Fruit fly (Drosophila melanogaster): ENCODE measurements around the gene CG31778.

CG31778 gene

DNA sequence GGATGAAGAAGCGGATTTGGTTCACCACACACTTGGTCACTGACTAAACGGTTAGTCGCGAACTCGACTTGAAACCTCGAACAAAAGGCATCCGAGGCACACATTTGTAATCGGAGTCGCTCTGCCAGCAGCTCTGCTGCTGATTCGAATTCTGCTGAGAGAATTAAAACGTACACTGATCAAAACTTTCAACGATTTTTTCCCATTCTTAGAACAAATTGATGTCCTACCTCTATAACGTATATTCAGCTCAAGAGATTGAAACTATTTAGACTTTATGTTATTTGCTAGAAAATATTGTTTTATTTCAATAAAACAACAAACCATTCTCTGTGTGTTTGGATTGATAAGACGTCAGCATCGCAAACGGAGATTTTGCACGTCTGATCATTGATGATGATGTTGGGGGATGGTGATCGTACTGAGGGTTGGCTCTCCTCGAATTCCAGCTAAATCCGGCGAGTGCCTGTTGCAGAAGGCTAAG lies at the start of gene CG31778:
CG31778 (minus strand) TSS at position 51 of the 484 bp plus-strand sequence.
- TF ChIP-seq CG8478 (optimal IDR thresholded peaks at IDR 0.05) (no peak), CTCF (optimal IDR thresholded peaks at IDR 0.05) (no peak)

DNA sequence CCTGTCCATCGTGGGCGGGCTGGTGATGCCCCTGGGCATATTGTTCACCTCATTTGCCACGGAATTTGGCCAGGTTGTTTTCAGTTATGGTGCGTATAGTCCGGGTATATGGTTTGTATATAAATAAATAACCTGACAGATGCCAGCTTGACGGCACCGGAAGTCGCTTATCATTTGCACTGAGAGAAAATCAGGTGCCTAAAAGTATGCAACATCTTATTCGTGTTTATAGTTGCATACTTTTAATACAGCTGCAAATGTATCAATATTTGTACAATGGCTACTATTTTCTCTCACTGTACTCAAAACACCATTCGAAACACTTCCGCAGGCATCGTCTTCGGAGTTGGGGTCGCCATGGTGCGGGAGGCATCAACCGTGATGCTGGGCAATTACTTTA lies 43.4 kb upstream of the CG31778 start:
- no peak for TF ChIP-seq CTCF (optimal IDR thresholded peaks at IDR 0.05)
- no peak for TF ChIP-seq CG8478 (optimal IDR thresholded peaks at IDR 0.05)

DNA sequence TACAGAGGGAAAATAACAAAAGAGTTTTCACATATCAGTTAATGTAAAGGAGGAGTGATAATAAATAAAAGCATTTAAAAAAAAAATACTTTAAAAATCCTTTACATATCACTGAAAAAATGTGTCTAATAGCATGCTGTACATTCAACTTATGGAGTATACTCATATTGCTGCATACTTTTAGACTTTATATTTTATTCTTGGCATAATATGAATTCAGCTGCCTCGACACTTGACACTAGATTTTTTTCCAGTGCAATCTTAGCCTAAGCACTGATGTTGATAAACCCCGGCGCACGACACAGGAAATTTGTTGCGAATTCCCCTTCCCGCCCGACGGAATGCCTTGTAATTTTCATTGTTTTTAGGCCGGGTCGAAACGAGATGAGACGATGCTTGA lies 35.2 kb upstream of the CG31778 start:
- TF ChIP-seq CTCF (optimal IDR thresholded peaks at IDR 0.05) (no peak), CG8478 (optimal IDR thresholded peaks at IDR 0.05) (no peak)

DNA sequence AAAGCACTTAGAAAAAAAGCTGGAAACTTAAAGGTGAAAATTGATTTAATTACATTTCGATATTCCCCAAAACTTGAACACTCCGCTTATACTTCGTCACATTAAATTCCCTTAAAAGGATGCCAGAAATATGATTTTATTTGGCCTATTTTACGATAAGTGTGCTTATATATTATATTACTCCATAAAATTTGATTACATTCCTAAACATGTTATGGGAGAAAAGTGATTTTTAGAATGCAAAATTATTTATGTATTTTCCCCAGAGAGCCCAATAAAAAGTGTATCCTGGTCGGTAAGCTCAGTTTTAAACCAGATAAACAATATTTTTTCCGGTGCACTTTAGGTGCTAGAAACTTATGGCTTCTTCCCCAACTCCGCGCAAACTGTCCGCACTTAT lies 32.4 kb upstream of the CG31778 start:
- no peak for TF ChIP-seq CTCF (optimal IDR thresholded peaks at IDR 0.05)
- no peak for TF ChIP-seq CG8478 (optimal IDR thresholded peaks at IDR 0.05)

DNA sequence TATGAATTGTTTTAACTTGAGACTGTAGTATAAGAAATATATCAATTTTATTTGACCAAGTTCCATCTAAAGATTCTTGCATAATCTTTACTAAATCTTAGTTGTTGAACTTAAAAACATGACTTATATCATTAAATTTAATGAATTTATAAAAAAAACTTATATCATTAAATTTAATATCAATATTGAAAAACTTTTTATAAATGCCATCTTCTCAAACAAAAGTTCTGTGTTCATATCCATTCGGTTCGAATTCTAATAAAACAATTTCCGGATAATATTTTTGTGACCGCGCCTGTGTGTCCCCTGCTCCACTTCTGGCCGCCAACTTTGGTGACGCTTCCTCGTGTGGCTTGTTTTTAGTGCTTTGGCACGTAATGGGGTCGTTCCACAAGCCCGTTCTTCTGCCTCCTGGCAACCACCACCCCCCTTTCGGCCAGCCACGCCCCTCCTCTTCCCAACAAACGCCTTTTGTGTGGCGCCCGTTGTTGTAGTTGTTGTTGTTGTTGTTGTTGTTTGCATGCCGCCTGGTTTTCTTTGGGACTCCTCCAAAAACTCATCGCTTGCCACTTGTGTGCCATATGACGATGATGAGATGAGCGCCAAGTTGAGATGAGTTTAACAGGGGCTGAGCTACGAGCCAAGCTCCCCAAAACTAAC lies 31.8 kb upstream of the CG31778 start:
- no peak for TF ChIP-seq CTCF (optimal IDR thresholded peaks at IDR 0.05)
- no peak for TF ChIP-seq CG8478 (optimal IDR thresholded peaks at IDR 0.05)

dm6 chr2L:3731055-3731454 lies 25.8 kb upstream of the CG31778 start:
- TF ChIP-seq CTCF (optimal IDR thresholded peaks at IDR 0.05) = no peak
- no peak for TF ChIP-seq CG8478 (optimal IDR thresholded peaks at IDR 0.05)

- TF ChIP-seq CG8478 (optimal IDR thresholded peaks at IDR 0.05) (no peak), CTCF (optimal IDR thresholded peaks at IDR 0.05) (no peak)
These were observed 25.1 kb upstream of the CG31778 start, which contains the start of gene CG10019 for dm6 chr2L:3730182-3730975. Gene CG10019 (plus strand): TSS chr2L:3730466.

- TF ChIP-seq CG8478 (optimal IDR thresholded peaks at IDR 0.05) = no peak
- TF ChIP-seq CTCF (optimal IDR thresholded peaks at IDR 0.05) = no peak
These were observed 24.3 kb upstream of the CG31778 start for dm6 chr2L:3729635-3730034.

DNA sequence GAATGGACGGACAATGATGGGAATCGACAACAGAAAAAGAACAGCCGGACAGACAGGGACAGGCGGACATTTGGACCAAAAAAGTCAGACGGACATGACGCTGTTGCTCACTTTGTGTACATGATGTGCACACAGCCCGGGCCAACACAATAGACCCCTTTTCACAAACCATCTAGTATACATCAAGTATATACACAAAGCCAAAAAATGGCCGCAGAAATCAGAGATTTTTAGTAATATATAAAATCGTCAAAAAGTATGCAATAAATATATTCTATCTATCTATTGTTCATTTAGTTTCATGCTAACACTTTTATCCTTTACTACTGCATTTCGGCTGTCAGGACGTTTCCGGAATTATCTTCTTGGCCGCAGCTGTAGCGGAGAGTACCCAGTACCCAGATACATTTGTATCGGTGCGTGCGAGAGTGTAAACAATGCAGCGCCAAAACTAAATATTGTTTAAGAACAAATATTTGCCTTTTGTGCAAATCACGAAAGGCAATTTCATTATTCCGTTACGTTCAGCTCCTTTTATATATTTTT lies 14.2 kb upstream of the CG31778 start:
- TF ChIP-seq CG8478 (optimal IDR thresholded peaks at IDR 0.05) (no peak), CTCF (optimal IDR thresholded peaks at IDR 0.05) (no peak)

DNA sequence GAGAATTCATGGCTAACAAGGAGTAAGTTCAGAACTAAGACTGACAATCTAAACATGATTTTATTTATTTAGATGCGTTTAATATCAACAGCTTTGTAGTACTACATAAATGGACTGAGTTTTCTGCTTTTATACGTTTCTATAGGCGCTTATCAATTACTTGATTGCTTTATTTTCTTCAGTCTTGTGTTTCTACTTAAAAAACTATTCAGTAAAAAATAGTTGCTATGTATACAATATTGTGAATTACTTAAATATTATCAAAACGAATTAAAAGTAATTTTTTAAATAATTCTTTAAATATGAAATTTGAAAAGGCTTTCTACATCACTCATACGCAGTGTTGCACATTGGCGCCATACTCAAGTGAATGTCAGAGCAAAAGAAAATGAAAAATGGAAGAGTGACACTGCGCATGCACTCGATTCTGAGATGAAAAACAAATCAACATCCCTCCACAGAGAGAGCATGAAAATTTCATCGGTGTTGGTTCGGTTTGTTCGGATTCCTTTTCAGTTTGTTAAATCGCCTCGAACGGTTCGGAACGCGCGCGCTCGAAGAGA lies 12.5 kb upstream of the CG31778 start, which contains the start of the genes lectin-24A and Shaw:
lectin-24A (minus strand) TSS at position 101 of the 563 bp plus-strand sequence.
Shaw (plus strand) TSS at position 513 of the 563 bp plus-strand sequence.
- TF ChIP-seq CG8478 (optimal IDR thresholded peaks at IDR 0.05) = no peak

DNA sequence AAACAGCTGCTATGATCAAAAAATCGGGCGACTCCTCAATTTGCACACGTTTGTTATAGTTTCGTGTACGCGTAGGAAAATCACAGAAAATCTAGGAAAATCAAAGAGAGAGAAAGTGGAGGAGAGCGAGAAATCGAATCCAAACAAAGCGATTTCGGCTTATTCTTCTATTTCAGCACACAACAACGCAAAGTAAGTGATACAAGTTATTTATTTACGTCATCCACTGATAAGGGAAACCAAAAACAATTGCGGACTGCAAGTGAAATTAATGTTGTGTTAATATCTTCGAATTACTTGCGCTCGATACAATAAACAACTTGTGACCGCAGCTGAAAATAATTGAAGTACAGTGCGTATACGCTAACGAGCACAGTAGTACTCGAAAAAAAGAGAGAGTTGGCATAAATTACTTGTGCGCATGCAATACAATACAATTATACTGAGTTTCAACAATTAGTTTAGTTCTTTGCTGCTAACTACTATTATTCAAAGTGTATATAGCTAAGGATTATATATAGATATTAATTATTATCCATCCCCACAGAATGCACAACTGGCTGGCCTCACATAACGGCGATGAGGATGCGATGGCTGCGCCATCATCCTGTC lies 8.4 kb upstream of the CG31778 start:
- no peak for TF ChIP-seq CG8478 (optimal IDR thresholded peaks at IDR 0.05)
- no peak for TF ChIP-seq CTCF (optimal IDR thresholded peaks at IDR 0.05)

- no peak for TF ChIP-seq CG8478 (optimal IDR thresholded peaks at IDR 0.05)
- TF ChIP-seq CTCF (optimal IDR thresholded peaks at IDR 0.05) = no peak
These were observed 7.7 kb upstream of the CG31778 start, which contains the start of the genes CG31955 and CG2818 for dm6 chr2L:3712949-3713416. Gene CG31955 (minus strand): TSS chr2L:3713105. Gene CG2818 (plus strand): TSS chr2L:3713360.

- TF ChIP-seq CTCF (optimal IDR thresholded peaks at IDR 0.05) = no peak
- no peak for TF ChIP-seq CG8478 (optimal IDR thresholded peaks at IDR 0.05)
These were observed 6.4 kb upstream of the CG31778 start, which contains the start of gene cutlet for dm6 chr2L:3711665-3712064. Gene cutlet (minus strand): TSS chr2L:3711748.

dm6 chr2L:3706963-3707362 lies 1.7 kb upstream of the CG31778 start, which contains the start of gene CG31777:
Gene CG31777 (minus strand): TSS chr2L:3707063.
- TF ChIP-seq CTCF (optimal IDR thresholded peaks at IDR 0.05) (no peak), CG8478 (optimal IDR thresholded peaks at IDR 0.05) (no peak)
